Fruit fly (Drosophila melanogaster) whole organism, prepupa: ENCODE data around the gene CG6431.

Experiments
- acj6 ChIP-seq: fragments of 200-800 bp; sonication (Bioruptor generic); optimal IDR thresholded peaks from 3 replicates; lab custom pipeline; 2016; ENCODE audit warnings: missing biosample characterization, missing genetic modification characterization
- dac ChIP-seq: fragments of 200-800 bp; sonication (Bioruptor generic); optimal IDR thresholded peaks from 2 replicates; lab custom pipeline; 2017; ENCODE audit warnings: missing biosample characterization, mild to moderate bottlenecking, missing genetic modification characterization

DNA sequence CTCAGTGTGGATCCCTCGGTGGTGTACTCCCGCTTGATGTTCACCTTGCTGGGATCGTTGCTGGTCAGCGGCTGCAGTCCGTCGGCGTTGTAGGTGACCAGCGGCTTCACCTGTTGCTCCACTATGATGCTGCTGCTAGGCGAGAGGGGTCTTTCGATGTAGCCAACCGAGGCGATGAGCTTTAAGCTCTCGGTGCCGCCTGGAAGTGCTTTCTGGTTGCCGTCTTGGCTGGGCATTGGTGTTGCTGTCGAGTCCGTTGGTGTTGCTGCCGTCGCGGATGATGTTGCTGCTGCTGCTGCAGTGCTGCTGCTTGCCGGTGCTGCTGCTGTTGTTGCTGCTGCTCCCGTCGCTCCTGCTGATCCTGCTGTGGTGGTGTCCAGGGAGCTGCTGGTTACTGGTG, 50.0 kb downstream of the CG6431 start:
- TF ChIP-seq dac (GFP tag; lab: Kevin White, UChicago) (no peak), acj6 (GFP tag; lab: Kevin White, UChicago) (no peak)
